Fruit fly (Drosophila melanogaster) whole organism, embryonic: Measurements from ENCODE around the gene CG5013.

Experiments
- Atf6 ChIP-seq: fragments of 200-800 bp; sonication (Bioruptor generic); IDR thresholded peaks from 2 replicates; pipeline ENCODE4 v1.3.6; 2022; ENCODE audit warnings: missing biosample characterization, missing genetic modification characterization
- B-H2 ChIP-seq: fragments of 200-800 bp; sonication (Bioruptor generic); optimal IDR thresholded peaks from 2 replicates; lab custom pipeline; 2018; ENCODE audit warnings: missing biosample characterization, mild to moderate bottlenecking, missing genetic modification characterization
- C15 ChIP-seq: fragments of 200-800 bp; sonication (Bioruptor generic); IDR thresholded peaks from 3 replicates; pipeline ENCODE4 v1.3.6; 2022; ENCODE audit warnings: missing biosample characterization, missing genetic modification characterization
- CG11696 ChIP-seq: fragments of 200-800 bp; sonication (Bioruptor generic); IDR thresholded peaks from 2 replicates; pipeline ENCODE4 v1.3.6; 2022; ENCODE audit warnings: missing biosample characterization, missing genetic modification characterization
- CG12071 ChIP-seq: fragments of 200-800 bp; sonication (Bioruptor generic); optimal IDR thresholded peaks from 3 replicates; lab custom pipeline; 2018; ENCODE audit warnings: missing biosample characterization, mild to moderate bottlenecking, missing genetic modification characterization
- CG12155 ChIP-seq: fragments of 200-800 bp; sonication (Bioruptor generic); optimal IDR thresholded peaks from 3 replicates; lab custom pipeline; 2016; ENCODE audit warnings: missing biosample characterization, missing genetic modification characterization
- CG12236 ChIP-seq: fragments of 200-800 bp; sonication (Bioruptor generic); optimal IDR thresholded peaks from 2 replicates; lab custom pipeline; 2016; ENCODE audit warnings: missing biosample characterization, missing genetic modification characterization
- CG14860 ChIP-seq: fragments of 200-800 bp; sonication (Bioruptor generic); IDR thresholded peaks from 3 replicates; pipeline ENCODE4 v1.3.6; 2022; ENCODE audit warnings: missing biosample characterization, missing genetic modification characterization; ENCODE audit not compliant: partially characterized antibody
- CG16815 ChIP-seq: fragments of 200-800 bp; sonication (Bioruptor generic); optimal IDR thresholded peaks from 3 replicates; lab custom pipeline; 2017; ENCODE audit warnings: missing biosample characterization, mild to moderate bottlenecking, missing genetic modification characterization
- CG17186 ChIP-seq: fragments of 200-800 bp; sonication (Bioruptor generic); optimal IDR thresholded peaks from 3 replicates; lab custom pipeline; 2017; ENCODE audit warnings: missing biosample characterization, missing genetic modification reagents, missing genetic modification characterization
- CG18262 ChIP-seq: fragments of 200-800 bp; optimal IDR thresholded peaks from 3 replicates; lab custom pipeline; 2019; ENCODE audit warnings: missing biosample characterization, mild to moderate bottlenecking, missing genetic modification characterization, moderate library complexity
- CG31441 ChIP-seq: fragments of 200-800 bp; sonication (Bioruptor generic); IDR thresholded peaks from 2 replicates; pipeline ENCODE4 v1.3.6; 2022; ENCODE audit warnings: missing biosample characterization, missing genetic modification characterization
- CG4820 ChIP-seq: fragments of 200-800 bp; sonication (Bioruptor generic); optimal IDR thresholded peaks from 3 replicates; lab custom pipeline; 2016; ENCODE audit warnings: missing biosample characterization, missing genetic modification characterization
- CG5180 ChIP-seq: fragments of 200-800 bp; sonication (Bioruptor generic); optimal IDR thresholded peaks from 3 replicates; lab custom pipeline; 2017; ENCODE audit warnings: missing biosample characterization, missing genetic modification characterization, mild to moderate bottlenecking, moderate library complexity, missing genetic modification reagents
- CG6175 ChIP-seq: fragments of 200-800 bp; sonication (Bioruptor generic); IDR thresholded peaks from 3 replicates; pipeline ENCODE4 v1.3.6; 2022; ENCODE audit warnings: missing biosample characterization, missing genetic modification characterization
- CG7987 ChIP-seq: fragments of 200-800 bp; sonication (Bioruptor generic); optimal IDR thresholded peaks from 2 replicates; lab custom pipeline; 2018; ENCODE audit warnings: missing biosample characterization, mild to moderate bottlenecking, missing genetic modification characterization, moderate library complexity
- CG8478 ChIP-seq: fragments of >200 bp; optimal IDR thresholded peaks from 2 replicates; lab custom pipeline; 2018
- CG9609 ChIP-seq: fragments of 200-800 bp; sonication (Bioruptor generic); optimal IDR thresholded peaks from 3 replicates; lab custom pipeline; 2016; ENCODE audit warnings: missing biosample characterization, missing genetic modification characterization
- CG9932 ChIP-seq: fragments of 200-800 bp; sonication (Bioruptor generic); IDR thresholded peaks from 2 replicates; pipeline ENCODE4 v1.3.6; 2022; ENCODE audit warnings: missing biosample characterization, missing genetic modification characterization
- D ChIP-seq, 2 experiments: fragments of 200-800 bp in 1 of 2; fragments of >200 bp in 1 of 2; sonication (Bioruptor generic) in 1 of 2; optimal IDR thresholded peaks; 2 replicates in 1 of 2; 3 replicates in 1 of 2; lab custom pipeline; 2017; ENCODE audit warnings: mild to moderate bottlenecking in 1 of 2, missing biosample characterization in 1 of 2, missing genetic modification characterization in 1 of 2, missing genetic modification reagents in 1 of 2
- D19B ChIP-seq: fragments of 200-800 bp; sonication (Bioruptor generic); optimal IDR thresholded peaks from 2 replicates; lab custom pipeline; 2017; ENCODE audit warnings: missing biosample characterization, mild to moderate bottlenecking, missing genetic modification characterization
- Deaf1 ChIP-seq: fragments of 200-800 bp; optimal IDR thresholded peaks from 3 replicates; lab custom pipeline; 2019; ENCODE audit warnings: missing biosample characterization, mild to moderate bottlenecking, missing genetic modification characterization, moderate library complexity
- Elba2 ChIP-seq: fragments of 200-800 bp; sonication (Bioruptor generic); optimal IDR thresholded peaks from 3 replicates; lab custom pipeline; 2016; ENCODE audit warnings: missing biosample characterization, missing genetic modification characterization
- HHEX ChIP-seq: fragments of 200-800 bp; sonication (Bioruptor generic); optimal IDR thresholded peaks from 3 replicates; lab custom pipeline; 2017; ENCODE audit warnings: missing biosample characterization, mild to moderate bottlenecking, missing genetic modification characterization, missing genetic modification reagents
- HmgD ChIP-seq: fragments of 200-800 bp; sonication (Bioruptor generic); optimal IDR thresholded peaks from 3 replicates; lab custom pipeline; 2016; ENCODE audit warnings: missing biosample characterization, missing genetic modification characterization
- HmgZ ChIP-seq: fragments of 200-800 bp; sonication (Bioruptor generic); optimal IDR thresholded peaks from 2 replicates; lab custom pipeline; 2018; ENCODE audit warnings: missing biosample characterization, mild to moderate bottlenecking, missing genetic modification characterization
- Hr51 ChIP-seq, 2 experiments: fragments of 200-800 bp; sonication (Bioruptor generic); optimal IDR thresholded peaks; 2 replicates in 1 of 2; 3 replicates in 1 of 2; lab custom pipeline; 2016 to 2018; ENCODE audit warnings: missing biosample characterization in 2 of 2, missing genetic modification characterization in 2 of 2, mild to moderate bottlenecking in 1 of 2, moderate library complexity in 1 of 2
- Hsf ChIP-seq: fragments of 200-800 bp; sonication (Bioruptor generic); optimal IDR thresholded peaks from 3 replicates; lab custom pipeline; 2016; ENCODE audit warnings: missing biosample characterization, missing genetic modification characterization
- Kr ChIP-seq: fragments of 200-800 bp; sonication (Bioruptor generic); optimal IDR thresholded peaks from 2 replicates; lab custom pipeline; 2017; ENCODE audit warnings: missing biosample characterization, mild to moderate bottlenecking, missing genetic modification characterization
- MBD-R2 ChIP-seq: fragments of 200-800 bp; sonication (Bioruptor generic); IDR thresholded peaks from 2 replicates; pipeline ENCODE4 v1.3.6; 2022; ENCODE audit warnings: missing biosample characterization, missing genetic modification characterization
- Rfx ChIP-seq: fragments of 200-800 bp; sonication (Bioruptor generic); IDR thresholded peaks from 2 replicates; pipeline ENCODE4 v1.3.6; 2022; ENCODE audit warnings: missing biosample characterization, missing genetic modification characterization
- amos ChIP-seq: fragments of 200-800 bp; sonication (Bioruptor generic); IDR thresholded peaks from 2 replicates; pipeline ENCODE4 v1.3.6; 2022; ENCODE audit warnings: missing biosample characterization, missing genetic modification characterization; ENCODE audit not compliant: partially characterized antibody
- ase ChIP-seq: fragments of 200-800 bp; sonication (Bioruptor generic); IDR thresholded peaks from 3 replicates; pipeline ENCODE4 v1.3.6; 2022; ENCODE audit warnings: missing biosample characterization, missing genetic modification characterization
- ci ChIP-seq: fragments of 200-800 bp; sonication (Bioruptor generic); IDR thresholded peaks from 3 replicates; pipeline ENCODE4 v1.3.6; 2022; ENCODE audit warnings: missing biosample characterization, missing genetic modification characterization
- corto ChIP-seq: fragments of 200-800 bp; sonication (Bioruptor generic); optimal IDR thresholded peaks from 2 replicates; lab custom pipeline; 2016; ENCODE audit warnings: missing biosample characterization, mild to moderate bottlenecking, missing genetic modification characterization, moderate library complexity
- cwo ChIP-seq: fragments of 200-800 bp; sonication (Bioruptor generic); optimal IDR thresholded peaks from 3 replicates; lab custom pipeline; 2017; ENCODE audit warnings: missing biosample characterization, missing genetic modification characterization, mild to moderate bottlenecking, moderate library complexity, missing genetic modification reagents
- dan ChIP-seq: fragments of 200-800 bp; sonication (Bioruptor generic); IDR thresholded peaks from 2 replicates; pipeline ENCODE4 v1.3.6; 2022; ENCODE audit warnings: missing biosample characterization, missing genetic modification characterization
- dmrt99B ChIP-seq: fragments of 200-800 bp; sonication (Bioruptor generic); optimal IDR thresholded peaks from 2 replicates; lab custom pipeline; 2018; ENCODE audit warnings: missing biosample characterization, mild to moderate bottlenecking, missing genetic modification characterization, moderate library complexity
- exex ChIP-seq: fragments of 200-800 bp; sonication (Bioruptor generic); optimal IDR thresholded peaks from 4 replicates; lab custom pipeline; 2018; ENCODE audit warnings: missing biosample characterization, mild to moderate bottlenecking, missing genetic modification characterization, moderate library complexity
- fd64A ChIP-seq: fragments of 200-800 bp; sonication (Bioruptor generic); optimal IDR thresholded peaks from 3 replicates; lab custom pipeline; 2018; ENCODE audit warnings: missing biosample characterization, mild to moderate bottlenecking, missing genetic modification characterization
- gsb-n ChIP-seq: fragments of 200-800 bp; sonication (Bioruptor generic); optimal IDR thresholded peaks from 3 replicates; lab custom pipeline; 2018; ENCODE audit warnings: missing biosample characterization, mild to moderate bottlenecking, missing genetic modification characterization
- kah ChIP-seq: fragments of 200-800 bp; sonication (Bioruptor generic); optimal IDR thresholded peaks from 2 replicates; lab custom pipeline; 2018; ENCODE audit warnings: missing biosample characterization, mild to moderate bottlenecking, missing genetic modification characterization
- lab ChIP-seq: fragments of 200-800 bp; sonication (Bioruptor generic); optimal IDR thresholded peaks from 3 replicates; lab custom pipeline; 2017; ENCODE audit warnings: missing biosample characterization, missing genetic modification characterization, mild to moderate bottlenecking, moderate library complexity, missing genetic modification reagents
- onecut ChIP-seq: fragments of 200-800 bp; sonication (Bioruptor generic); IDR thresholded peaks from 2 replicates; pipeline ENCODE4 v1.3.6; 2022; ENCODE audit warnings: missing biosample characterization, missing genetic modification characterization
- pnt ChIP-seq: fragments of 200-800 bp; sonication (Bioruptor generic); optimal IDR thresholded peaks from 3 replicates; lab custom pipeline; 2016; ENCODE audit warnings: missing biosample characterization, missing genetic modification characterization
- pum ChIP-seq: fragments of 200-800 bp; sonication (Bioruptor generic); optimal IDR thresholded peaks from 2 replicates; lab custom pipeline; 2016; ENCODE audit warnings: missing biosample characterization, missing genetic modification characterization
- sd ChIP-seq: fragments of 200-800 bp; sonication (Bioruptor generic); optimal IDR thresholded peaks from 3 replicates; lab custom pipeline; 2018; ENCODE audit warnings: missing biosample characterization, mild to moderate bottlenecking, missing genetic modification characterization, moderate library complexity
- sug ChIP-seq: fragments of 200-800 bp; optimal IDR thresholded peaks from 2 replicates; lab custom pipeline; 2019; ENCODE audit warnings: missing biosample characterization, mild to moderate bottlenecking, missing genetic modification characterization, moderate library complexity
- usp ChIP-seq: fragments of >200 bp; optimal IDR thresholded peaks from 2 replicates; lab custom pipeline; 2017; ENCODE audit warnings: missing biosample characterization, missing genetic modification characterization

CG5013 gene

dm6 chr3R:16011698-16012332, 37.7 kb upstream of the CG5013 start (continued):
- TF ChIP-seq Elba2 = no peak
- no peak for TF ChIP-seq Kr
- 0 out of 2 replicates have a peak, but pooled peaks have one; percentile 26 for TF ChIP-seq CG31441 (GFP tag; lab: Robert Waterston, UW)
- TF ChIP-seq sug (tag; lab: Kevin White, UChicago) = peak; percentile 83
- TF ChIP-seq cwo = peak; percentile 46
- TF ChIP-seq D (optimal IDR thresholded peaks at IDR 0.05; lab: Kevin White, UChicago) = no peak
- TF ChIP-seq D (GFP tag; optimal IDR thresholded peaks at IDR 0.05; lab: Kevin White, UChicago) = no peak
- no peak for TF ChIP-seq CG16815 (GFP tag; lab: Kevin White, UChicago)
- peak in 1 of 2 experiments; percentile 43 for TF ChIP-seq Hr51 (GFP tag; optimal IDR thresholded peaks at IDR 0.05; lab: Kevin White, UChicago)
- TF ChIP-seq MBD-R2 (GFP tag; lab: Robert Waterston, UW) = no peak
- TF ChIP-seq HHEX (GFP tag; lab: Kevin White, UChicago) = peak; percentile 29
- no peak for TF ChIP-seq pum (GFP tag; lab: Kevin White, UChicago)
- no peak for TF ChIP-seq D19B (GFP tag; lab: Kevin White, UChicago)
- no peak for TF ChIP-seq dan (GFP tag; lab: Robert Waterston, UW)
- TF ChIP-seq CG11696 = no peak
- TF ChIP-seq CG18262 (tag; lab: Kevin White, UChicago) = peak; percentile 0
- TF ChIP-seq CG9932 = no peak
- TF ChIP-seq onecut (GFP tag; lab: Robert Waterston, UW) = no peak
- no peak for TF ChIP-seq CG12236 (GFP tag; lab: Kevin White, UChicago)
- TF ChIP-seq CG7987 (GFP tag; lab: Kevin White, UChicago) = peak; percentile 16
- no peak for TF ChIP-seq CG9609
- TF ChIP-seq B-H2 (GFP tag; lab: Kevin White, UChicago) = no peak
- TF ChIP-seq Rfx (GFP tag; lab: Robert Waterston, UW) = 0 out of 2 replicates have a peak, but pooled peaks have one; percentile 5
- peak; percentile 35 for TF ChIP-seq dmrt99B (tag; lab: Kevin White, UChicago)
- TF ChIP-seq CG12071 = peak; percentile 54
- no peak for TF ChIP-seq CG12155 (GFP tag; lab: Kevin White, UChicago)
- no peak for TF ChIP-seq gsb-n (tag; lab: Kevin White, UChicago)
- TF ChIP-seq CG4820 (GFP tag; lab: Kevin White, UChicago) = no peak
- TF ChIP-seq fd64A (GFP tag; lab: Kevin White, UChicago) = peak; percentile 34
- no peak for TF ChIP-seq Atf6 (GFP tag; lab: Robert Waterston, UW)
- TF ChIP-seq pnt (GFP tag; lab: Kevin White, UChicago) = no peak
- peak; percentile 57 for TF ChIP-seq HmgZ (tag; lab: Kevin White, UChicago)
- peak; percentile 52 for TF ChIP-seq CG5180
- peak; percentile 70; the same call in 1 of the 3 replicates for TF ChIP-seq CG6175 (GFP tag; lab: Robert Waterston, UW)
- 0 out of 3 replicates have a peak, but pooled peaks have one; percentile 23 for TF ChIP-seq CG14860 (GFP tag; lab: Robert Waterston, UW)
- TF ChIP-seq lab (GFP tag; lab: Kevin White, UChicago) = peak; percentile 65
- peak; percentile 39 for TF ChIP-seq kah
- TF ChIP-seq CG17186 (GFP tag; lab: Kevin White, UChicago) = no peak
- peak; percentile 80 for TF ChIP-seq exex (tag; lab: Kevin White, UChicago)
- no peak for TF ChIP-seq C15 (GFP tag; lab: Robert Waterston, UW)
- no peak for TF ChIP-seq HmgD (GFP tag; lab: Kevin White, UChicago)
- TF ChIP-seq Hsf (GFP tag; lab: Kevin White, UChicago) = no peak
- TF ChIP-seq CG8478 (lab: Kevin White, UChicago) = peak; percentile 74
- TF ChIP-seq sd = peak; percentile 22
- TF ChIP-seq ci = no peak; the same call in 2 of the 3 replicates
- TF ChIP-seq corto = peak; percentile 4
- no peak for TF ChIP-seq amos (GFP tag; lab: Robert Waterston, UW)
- 0 out of 3 replicates have a peak, but pooled peaks have one; percentile 6 for TF ChIP-seq ase (GFP tag; lab: Robert Waterston, UW)
- no peak for TF ChIP-seq usp (GFP tag; lab: Kevin White, UChicago)
- TF ChIP-seq Deaf1 (tag; lab: Kevin White, UChicago) = peak; percentile 57
